Worm (Caenorhabditis elegans): ENCODE data around the gene nfx-1.

Gene nfx-1

DNA sequence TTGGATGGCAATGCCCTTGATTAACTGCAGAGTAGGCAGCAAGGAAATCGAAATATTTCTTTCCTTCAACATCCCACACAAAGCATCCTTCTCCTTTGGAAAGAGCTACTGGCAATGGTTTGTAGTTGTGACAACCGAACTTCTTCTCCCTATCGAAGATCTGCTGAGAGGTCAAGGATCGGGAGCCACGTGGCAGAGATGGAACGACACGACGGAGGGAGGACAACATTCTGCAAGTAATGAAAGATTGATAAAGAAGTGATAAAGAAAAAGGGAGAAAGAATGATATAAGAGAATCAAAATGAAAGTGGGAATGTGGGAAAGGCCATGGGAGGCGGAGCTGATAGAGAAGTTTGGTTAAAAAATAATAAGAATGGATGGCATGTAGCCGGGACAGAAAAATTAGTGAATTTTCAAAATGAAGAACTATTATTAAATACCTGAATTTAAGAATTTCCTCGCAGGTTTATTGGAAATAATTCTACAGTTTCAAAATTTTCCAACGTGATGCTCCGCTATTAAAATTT, 20.6 kb downstream of the nfx-1 start, which contains the start of gene oatr-1:
TSS of gene oatr-1 (minus strand) at position 477 of the 527 bp plus-strand sequence.
- TF ChIP-seq lin-15B (tag; optimal IDR thresholded peaks at IDR 0.05) (no peak), mdl-1 (tag; optimal IDR thresholded peaks at IDR 0.05) (no peak), hmg-11 (tag; optimal IDR thresholded peaks at IDR 0.05) (no peak), unc-39 (tag; optimal IDR thresholded peaks at IDR 0.05) (no peak), snpc-4 (tag; optimal IDR thresholded peaks at IDR 0.05) (no peak), elt-2 (tag; optimal IDR thresholded peaks at IDR 0.05) (no peak), daf-12 (tag; optimal IDR thresholded peaks at IDR 0.05) (no peak), mml-1 (tag; optimal IDR thresholded peaks at IDR 0.05) (no peak), eor-1 (tag; optimal IDR thresholded peaks at IDR 0.05) (no peak), fkh-10 (GFP tag; optimal IDR thresholded peaks at IDR 0.05) (no peak), skn-1 (tag; optimal IDR thresholded peaks at IDR 0.05) (no peak)

DNA sequence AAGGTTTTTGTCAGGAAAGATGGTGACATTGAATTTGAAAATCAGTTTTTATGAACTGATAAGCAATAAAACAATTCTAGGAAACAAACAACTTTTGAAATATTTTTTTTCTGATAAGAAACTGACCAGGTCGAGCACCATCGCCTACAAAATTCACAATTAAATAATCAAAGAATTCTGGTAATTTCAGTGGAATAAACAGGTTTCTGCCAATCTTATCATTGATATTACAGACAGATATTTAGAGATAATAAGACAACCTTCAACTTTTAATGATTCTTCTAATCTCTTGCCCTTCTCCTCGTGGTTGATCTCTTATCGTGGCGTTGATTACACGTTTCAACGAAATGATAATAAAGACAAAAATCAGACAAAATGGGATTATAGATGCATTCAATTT, 21.2 kb downstream of the nfx-1 start:
- TF ChIP-seq nhr-43 (tag; optimal IDR thresholded peaks at IDR 0.05; ENCODE audit: poor library complexity, severe bottlenecking) (peak; percentile 70), ceh-16 (tag; optimal IDR thresholded peaks at IDR 0.05) (no peak), egl-5 (tag; optimal IDR thresholded peaks at IDR 0.05) (no peak), nhr-25 (tag; optimal IDR thresholded peaks at IDR 0.05) (peak; percentile 73), jun-1 (tag; optimal IDR thresholded peaks at IDR 0.05) (peak; percentile 20), elt-3 (tag; optimal IDR thresholded peaks at IDR 0.05) (peak; percentile 2 to 100 (median 82)), pha-4 (tag; optimal IDR thresholded peaks at IDR 0.05) (peak; percentile 32), pqm-1 (tag; optimal IDR thresholded peaks at IDR 0.05) (peak; percentile 85), ceh-9 (tag; optimal IDR thresholded peaks at IDR 0.05) (no peak), skn-1 (tag; optimal IDR thresholded peaks at IDR 0.05) (peak; percentile 11), elt-2 (tag; optimal IDR thresholded peaks at IDR 0.05) (peak; percentile 95)

DNA sequence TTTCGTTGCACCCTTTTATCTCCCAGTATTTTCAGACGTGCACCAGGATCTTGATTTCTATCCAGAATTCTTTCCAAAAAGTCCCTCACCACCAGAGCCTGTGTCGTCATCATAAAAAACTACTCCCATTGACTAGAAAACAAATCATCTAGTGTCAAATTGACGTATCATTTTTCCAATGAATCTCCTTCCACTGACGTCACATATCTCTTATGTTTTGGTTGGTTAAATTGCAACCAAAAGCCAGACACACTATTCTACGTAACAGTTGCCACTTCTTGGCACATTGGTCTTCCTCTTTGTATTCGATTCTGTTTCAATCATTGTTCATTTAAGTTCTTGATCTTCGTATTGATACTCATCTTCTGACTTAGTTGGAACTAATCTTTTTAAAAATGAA, 22.9 kb downstream of the nfx-1 start:
- TF ChIP-seq nhr-12 (tag; optimal IDR thresholded peaks at IDR 0.05) (no peak), nfya-1 (tag; optimal IDR thresholded peaks at IDR 0.05; ENCODE audit: insufficient read depth) (peak; percentile 22), nhr-11 (tag; optimal IDR thresholded peaks at IDR 0.05) (peak; percentile 31)

DNA sequence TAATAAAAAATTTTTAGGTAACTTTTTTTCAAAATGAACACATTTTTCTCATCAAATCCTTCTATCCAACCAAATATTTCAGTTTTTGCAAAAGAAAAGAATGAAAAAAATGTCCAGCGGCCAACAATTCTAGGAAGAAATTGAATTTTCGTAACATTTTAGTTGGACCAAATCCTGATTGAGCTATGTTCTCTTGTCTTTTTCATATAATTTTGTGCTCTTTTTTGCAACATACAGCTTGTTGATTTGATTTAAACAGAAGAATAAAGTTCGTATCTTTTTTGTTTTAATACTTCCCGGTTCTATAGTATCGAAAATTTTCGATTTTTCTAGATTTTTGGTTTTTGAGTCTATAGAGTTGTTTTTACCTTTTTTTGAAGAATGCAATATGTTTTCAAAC, 24.2 kb downstream of the nfx-1 start:
- TF ChIP-seq fkh-10 (GFP tag; optimal IDR thresholded peaks at IDR 0.05) (peak; percentile 59), ama-1 (optimal IDR thresholded peaks at IDR 0.05) (no peak)

DNA sequence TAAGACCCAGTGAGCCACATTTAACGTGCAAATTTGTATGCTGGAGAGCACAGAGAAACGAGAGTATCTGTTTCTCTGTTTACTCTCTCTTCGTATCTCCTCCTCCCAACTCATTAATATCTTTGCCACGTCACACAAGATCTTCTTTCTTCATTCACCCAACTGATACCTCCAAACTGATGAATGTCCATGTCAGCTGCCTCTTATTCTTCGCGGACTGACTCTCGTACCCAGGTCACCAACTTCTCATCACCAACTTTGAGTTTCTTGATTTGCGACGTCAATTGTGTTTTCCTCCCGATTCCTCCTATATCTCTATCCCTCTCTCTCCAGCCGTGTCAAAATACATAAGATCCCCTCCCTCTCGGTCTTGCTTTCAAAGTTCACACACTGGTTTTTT, 27.2 kb downstream of the nfx-1 start:
- peak; percentile 65 for TF ChIP-seq nhr-11 (tag; optimal IDR thresholded peaks at IDR 0.05)
- TF ChIP-seq lin-39 (tag; optimal IDR thresholded peaks at IDR 0.05), result peak; percentile 56
- TF ChIP-seq nhr-77 (tag; optimal IDR thresholded peaks at IDR 0.05), result no peak
- no peak for TF ChIP-seq ama-1 (optimal IDR thresholded peaks at IDR 0.05)
- TF ChIP-seq nfya-1 (tag; optimal IDR thresholded peaks at IDR 0.05; ENCODE audit: insufficient read depth), result peak; percentile 23

DNA sequence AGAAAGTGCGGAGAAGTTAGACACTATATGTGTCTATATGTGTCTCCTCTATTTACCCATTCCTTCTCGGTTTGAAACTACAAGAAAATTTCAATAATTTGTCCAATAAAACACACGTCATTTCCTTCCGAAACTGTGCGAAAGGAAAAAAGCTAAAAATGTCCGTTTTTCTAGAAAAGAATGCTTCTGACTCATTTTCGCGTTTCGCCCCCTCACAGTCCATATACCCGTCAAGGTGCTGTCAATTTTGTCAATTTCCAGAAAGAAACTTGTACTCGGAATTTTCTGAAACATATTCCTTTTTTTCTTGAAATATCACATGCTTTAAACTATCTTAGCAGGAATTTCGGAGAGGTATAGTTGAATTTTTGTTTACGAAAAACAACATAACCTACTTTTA, 27.6 kb downstream of the nfx-1 start:
- TF ChIP-seq lin-39 (tag; optimal IDR thresholded peaks at IDR 0.05), result no peak
- no peak for TF ChIP-seq jun-1 (tag; optimal IDR thresholded peaks at IDR 0.05)
- TF ChIP-seq fos-1 (tag; optimal IDR thresholded peaks at IDR 0.05), result no peak
- TF ChIP-seq lsy-12 (tag; optimal IDR thresholded peaks at IDR 0.05), result no peak
- TF ChIP-seq egl-27 (tag; optimal IDR thresholded peaks at IDR 0.05), result no peak
- TF ChIP-seq elt-2 (tag; optimal IDR thresholded peaks at IDR 0.05), result no peak
- no peak for TF ChIP-seq nhr-67 (tag; optimal IDR thresholded peaks at IDR 0.05)
- no peak for TF ChIP-seq elt-3 (tag; optimal IDR thresholded peaks at IDR 0.05)
- no peak for TF ChIP-seq ceh-82 (tag; optimal IDR thresholded peaks at IDR 0.05)
- TF ChIP-seq mdl-1 (tag; optimal IDR thresholded peaks at IDR 0.05), result no peak
- no peak for TF ChIP-seq R02D3.7 (tag; optimal IDR thresholded peaks at IDR 0.05)
- TF ChIP-seq snpc-4 (tag; optimal IDR thresholded peaks at IDR 0.05), result no peak
- no peak for TF ChIP-seq lin-15B (tag; optimal IDR thresholded peaks at IDR 0.05)
- TF ChIP-seq hmg-11 (tag; optimal IDR thresholded peaks at IDR 0.05), result no peak
- TF ChIP-seq elt-1 (tag; optimal IDR thresholded peaks at IDR 0.05), result no peak
- no peak for TF ChIP-seq nhr-76 (tag; optimal IDR thresholded peaks at IDR 0.05)
- no peak for TF ChIP-seq nhr-237 (tag; optimal IDR thresholded peaks at IDR 0.05)
- TF ChIP-seq fkh-10 (GFP tag; optimal IDR thresholded peaks at IDR 0.05), result no peak
- no peak for TF ChIP-seq nhr-77 (tag; optimal IDR thresholded peaks at IDR 0.05)
